Worm (Caenorhabditis elegans): ENCODE measurements around the gene panl-3.

The panl-3 gene

DNA sequence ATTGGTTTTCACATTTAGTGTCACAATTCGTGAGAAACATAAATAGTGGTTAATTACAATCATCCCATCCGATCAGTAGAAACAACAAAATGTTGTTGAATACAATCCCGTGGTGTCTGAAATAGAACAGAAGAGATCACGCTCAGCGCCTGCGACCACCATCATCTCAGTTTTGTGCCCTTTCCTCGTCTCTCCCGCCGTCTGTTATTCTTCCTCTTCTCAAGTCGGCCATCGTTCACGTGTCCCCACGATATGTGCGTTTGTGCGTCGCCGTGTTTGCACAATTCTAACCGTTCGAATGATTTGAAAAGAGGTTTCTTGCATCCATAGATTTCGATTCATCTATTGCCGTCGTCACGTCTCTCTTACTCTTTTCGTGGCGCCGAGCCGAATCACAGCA, at the start of gene panl-3:
TSS of gene panl-3 (plus strand) at position 294 of the 400 bp plus-strand sequence.
- TF ChIP-seq W03F9.2 (tag; optimal IDR thresholded peaks at IDR 0.05) (no peak), him-1 (tag; optimal IDR thresholded peaks at IDR 0.05) (no peak), dao-5 (tag; optimal IDR thresholded peaks at IDR 0.05) (no peak)

DNA sequence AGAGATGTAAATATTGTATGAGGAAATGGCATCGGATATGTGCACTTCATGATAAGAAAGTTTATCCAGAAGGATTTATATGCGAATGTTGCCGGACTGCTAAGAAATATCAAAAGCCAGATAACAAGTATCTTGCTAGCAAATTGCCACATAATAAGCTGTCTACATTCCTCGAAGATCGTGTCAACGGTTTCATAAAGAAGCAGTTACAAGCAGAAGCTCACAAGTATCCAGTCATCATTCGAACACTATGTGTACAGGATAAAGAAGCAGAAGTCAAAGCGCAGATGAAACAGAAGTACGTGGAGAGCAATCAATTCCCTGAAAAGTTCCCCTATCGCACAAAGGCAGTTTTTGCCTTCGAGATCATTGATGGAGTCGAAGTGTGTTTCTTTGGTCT, 48.3 kb upstream of the panl-3 start:
- no peak for TF ChIP-seq dao-5 (tag; optimal IDR thresholded peaks at IDR 0.05)
- no peak for TF ChIP-seq him-1 (tag; optimal IDR thresholded peaks at IDR 0.05)
- TF ChIP-seq W03F9.2 (tag; optimal IDR thresholded peaks at IDR 0.05): no peak

DNA sequence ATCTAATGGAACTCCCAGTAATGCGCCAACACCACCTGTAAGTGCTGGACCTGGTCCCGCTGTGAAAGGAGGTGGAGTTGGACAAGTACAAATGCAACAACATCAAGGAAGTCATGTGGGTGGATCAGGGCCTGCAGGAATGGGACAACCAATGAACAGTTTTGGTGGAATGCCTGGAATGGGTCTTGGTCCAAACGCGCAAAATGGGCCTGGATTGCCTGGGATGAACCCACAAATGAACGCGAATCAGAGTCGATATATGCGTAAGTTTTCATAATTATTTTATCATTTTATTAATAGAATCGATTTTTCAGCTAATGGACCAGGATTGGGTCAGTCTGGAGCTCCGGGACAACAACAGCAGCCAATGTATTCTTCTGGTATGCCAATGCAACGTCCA, 46.5 kb upstream of the panl-3 start:
- TF ChIP-seq dao-5 (tag; optimal IDR thresholded peaks at IDR 0.05): no peak

DNA sequence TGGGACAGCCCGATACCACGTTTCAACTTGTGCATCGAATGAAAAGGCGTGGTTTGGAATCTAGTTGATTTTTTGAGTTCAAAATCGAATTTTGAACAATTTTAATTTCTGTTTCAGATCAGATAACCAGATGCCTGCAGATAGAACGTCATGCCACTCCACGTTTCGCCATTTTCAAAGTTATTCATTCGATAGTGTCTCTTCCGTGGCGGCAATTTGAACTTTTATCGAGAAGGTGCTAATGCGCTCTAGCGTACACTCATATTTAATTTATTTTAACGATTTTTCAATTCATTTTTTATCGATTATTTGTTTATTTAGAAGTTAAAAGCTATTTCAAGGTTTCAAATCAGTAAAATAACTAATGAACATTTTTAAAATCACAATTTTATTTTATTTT, 42.9 kb upstream of the panl-3 start:
- TF ChIP-seq dao-5 (tag; optimal IDR thresholded peaks at IDR 0.05) (no peak), W03F9.2 (tag; optimal IDR thresholded peaks at IDR 0.05) (no peak), him-1 (tag; optimal IDR thresholded peaks at IDR 0.05) (no peak)

ce11 chrIII:9776323-9776722, 42.5 kb upstream of the panl-3 start, which contains the start of gene usp-46:
usp-46 (plus strand) TSS chrIII:9776623.
- TF ChIP-seq W03F9.2 (tag; optimal IDR thresholded peaks at IDR 0.05) (no peak), dao-5 (tag; optimal IDR thresholded peaks at IDR 0.05) (no peak), him-1 (tag; optimal IDR thresholded peaks at IDR 0.05) (no peak)

DNA sequence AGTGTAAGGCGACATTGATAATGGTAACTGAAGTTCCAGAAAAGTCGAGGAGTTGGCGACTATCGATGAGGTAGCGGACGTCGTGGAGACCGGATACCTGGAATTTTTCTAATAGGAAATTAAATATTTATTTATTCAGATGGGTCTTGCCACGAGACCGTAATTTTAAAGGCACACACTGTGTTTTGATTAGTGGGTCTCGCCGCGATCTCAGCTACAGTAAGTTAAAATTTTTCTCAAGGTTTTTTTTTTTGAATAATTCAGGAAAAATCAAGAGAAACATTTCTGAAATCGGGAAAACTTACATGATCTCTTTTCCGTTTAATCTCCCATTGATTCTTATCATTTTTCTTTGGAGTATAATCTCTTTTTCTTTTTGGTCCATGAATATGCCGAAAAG, 39.8 kb upstream of the panl-3 start:
- TF ChIP-seq him-1 (tag; optimal IDR thresholded peaks at IDR 0.05) (no peak), dao-5 (tag; optimal IDR thresholded peaks at IDR 0.05) (no peak), W03F9.2 (tag; optimal IDR thresholded peaks at IDR 0.05) (no peak)

DNA sequence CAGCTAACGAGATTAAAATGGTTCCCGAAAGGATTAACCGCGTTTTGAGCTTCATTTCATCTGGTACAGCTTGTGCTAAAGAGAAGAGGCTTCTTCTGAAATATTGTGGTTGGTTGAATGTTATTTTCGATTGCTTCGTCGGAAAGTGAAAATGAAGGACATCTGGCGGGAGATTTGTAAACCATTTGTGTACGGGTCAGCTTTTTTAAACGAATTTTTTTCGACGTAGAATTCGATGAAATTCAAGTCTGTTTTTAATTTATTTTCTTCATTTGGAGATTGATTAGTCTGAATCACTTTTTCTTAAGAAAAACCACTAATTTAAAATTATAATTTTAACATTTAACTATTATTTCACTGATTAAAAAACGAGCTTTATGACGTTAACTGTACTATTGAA, 38.6 kb upstream of the panl-3 start, which contains the start of gene sqv-3:
TSS of gene sqv-3 (minus strand) at position 101 of the 400 bp plus-strand sequence.
- TF ChIP-seq W03F9.2 (tag; optimal IDR thresholded peaks at IDR 0.05) (no peak), dao-5 (tag; optimal IDR thresholded peaks at IDR 0.05) (no peak), him-1 (tag; optimal IDR thresholded peaks at IDR 0.05) (no peak)

DNA sequence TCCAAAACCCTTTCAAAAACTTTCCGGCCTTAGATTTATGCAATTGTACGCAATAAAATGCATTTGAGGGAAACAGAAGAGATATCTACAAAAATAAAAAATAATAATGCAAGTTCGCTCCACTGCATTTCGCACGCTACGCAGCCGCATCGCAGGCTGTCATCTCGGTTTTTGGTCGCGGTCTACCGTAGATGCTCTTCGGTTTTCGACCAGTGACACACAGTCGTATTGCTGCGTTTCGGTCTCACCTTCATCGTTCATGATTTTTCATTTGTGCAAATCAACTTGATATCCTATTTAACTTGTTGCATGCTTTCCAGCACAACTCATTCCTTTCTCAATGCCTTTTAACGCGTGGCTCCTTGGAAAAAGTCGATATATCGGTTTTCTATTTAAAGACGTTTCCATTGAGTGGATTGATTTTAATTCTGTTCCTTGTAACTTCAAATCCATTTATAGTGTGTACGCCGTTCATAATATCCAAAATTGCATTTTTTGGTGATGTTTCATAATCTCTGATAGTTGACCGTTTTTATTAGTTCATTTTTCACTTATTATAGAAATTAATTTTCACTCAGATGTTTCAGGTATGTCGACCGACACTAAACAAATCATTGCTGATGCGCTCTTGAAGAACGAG, 38.1 kb upstream of the panl-3 start, which contains the start of gene vha-1:
TSS of gene vha-1 (plus strand) at position 590 of the 640 bp plus-strand sequence.
- TF ChIP-seq W03F9.2 (tag; optimal IDR thresholded peaks at IDR 0.05): peak; percentile 87
- TF ChIP-seq him-1 (tag; optimal IDR thresholded peaks at IDR 0.05): peak; percentile 63
- TF ChIP-seq dao-5 (tag; optimal IDR thresholded peaks at IDR 0.05): no peak

ce11 chrIII:9782011-9782436, 36.8 kb upstream of the panl-3 start, which contains the start of gene vha-2:
vha-2 (plus strand) TSS chrIII:9782164.
- TF ChIP-seq dao-5 (tag; optimal IDR thresholded peaks at IDR 0.05) (no peak), him-1 (tag; optimal IDR thresholded peaks at IDR 0.05) (no peak), W03F9.2 (tag; optimal IDR thresholded peaks at IDR 0.05) (no peak)

DNA sequence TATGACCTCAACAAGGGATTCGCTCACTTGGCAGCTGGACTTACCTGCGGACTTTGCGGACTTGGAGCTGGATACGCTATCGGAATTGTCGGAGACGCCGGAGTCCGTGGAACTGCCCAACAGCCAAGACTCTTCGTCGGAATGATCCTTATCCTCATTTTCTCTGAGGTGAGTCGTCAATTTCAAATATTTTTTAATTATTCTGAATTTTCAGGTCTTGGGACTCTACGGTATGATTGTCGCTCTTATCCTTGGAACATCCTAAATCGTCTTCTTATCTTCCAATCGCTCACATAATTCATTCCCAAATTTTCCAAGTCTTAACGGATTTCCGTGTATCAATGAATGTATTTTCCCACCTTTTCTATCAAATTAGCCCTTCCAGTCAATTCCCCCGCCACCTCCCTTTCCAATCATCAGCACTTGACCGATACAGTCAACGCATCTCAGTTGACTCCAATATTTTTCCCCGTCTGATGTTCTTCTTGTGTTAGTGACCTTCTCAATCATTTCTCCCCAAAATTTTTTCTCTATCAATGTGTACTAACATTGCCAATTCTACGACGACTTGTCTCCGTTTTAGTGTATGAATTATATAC, 36.3 kb upstream of the panl-3 start, which contains the start of gene R10E11.6:
TSS of gene R10E11.6 (plus strand) at position 524 of the 599 bp plus-strand sequence.
- TF ChIP-seq dao-5 (tag; optimal IDR thresholded peaks at IDR 0.05) (no peak), him-1 (tag; optimal IDR thresholded peaks at IDR 0.05) (no peak), W03F9.2 (tag; optimal IDR thresholded peaks at IDR 0.05) (no peak)

ce11 chrIII:9783133-9783590, 35.7 kb upstream of the panl-3 start:
- TF ChIP-seq him-1 (tag; optimal IDR thresholded peaks at IDR 0.05) (no peak), dao-5 (tag; optimal IDR thresholded peaks at IDR 0.05) (no peak), W03F9.2 (tag; optimal IDR thresholded peaks at IDR 0.05) (no peak)

DNA sequence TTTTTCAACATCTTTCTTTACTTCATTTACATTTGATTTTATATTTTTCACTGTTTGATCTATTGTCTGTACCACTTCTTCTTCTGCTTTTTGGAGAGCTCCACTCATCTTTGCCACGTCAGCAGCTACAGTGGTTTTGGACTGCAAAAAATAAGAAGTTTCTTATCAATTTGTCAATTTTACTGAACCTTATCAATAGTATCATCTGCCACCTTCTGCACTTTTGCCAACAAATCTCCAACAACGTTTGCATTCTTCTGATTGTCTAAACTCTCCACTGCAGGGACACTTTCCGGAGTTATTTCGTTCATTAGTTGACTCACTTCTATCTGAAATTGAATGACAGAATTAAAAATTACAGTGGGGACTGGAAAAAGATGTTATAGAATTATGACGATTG, 32.1 kb upstream of the panl-3 start:
- TF ChIP-seq him-1 (tag; optimal IDR thresholded peaks at IDR 0.05): no peak
- no peak for TF ChIP-seq dao-5 (tag; optimal IDR thresholded peaks at IDR 0.05)
- TF ChIP-seq W03F9.2 (tag; optimal IDR thresholded peaks at IDR 0.05): no peak

DNA sequence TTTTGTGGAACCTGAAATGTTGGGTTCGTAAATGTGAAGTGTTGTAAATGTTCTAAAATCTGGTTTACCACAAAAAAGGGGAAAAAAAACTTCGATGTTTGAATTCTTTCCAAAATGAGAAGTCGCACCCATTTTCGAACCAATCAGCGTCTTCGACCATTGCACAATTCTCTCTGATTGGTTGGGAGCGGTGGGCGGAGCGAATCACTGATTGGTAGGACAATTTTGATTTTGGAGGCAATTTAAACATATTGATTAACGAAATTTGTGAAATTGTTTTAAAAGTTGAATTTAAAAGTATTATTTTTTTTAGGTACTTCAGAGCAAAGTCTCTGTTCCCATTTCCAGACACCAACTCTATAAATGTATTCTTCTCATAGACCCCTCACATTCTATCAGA, 29.8 kb upstream of the panl-3 start:
- TF ChIP-seq W03F9.2 (tag; optimal IDR thresholded peaks at IDR 0.05): no peak
- no peak for TF ChIP-seq dao-5 (tag; optimal IDR thresholded peaks at IDR 0.05)
- TF ChIP-seq him-1 (tag; optimal IDR thresholded peaks at IDR 0.05): no peak

ce11 chrIII:9789607-9790073, 29.2 kb upstream of the panl-3 start, which contains the start of gene R10E11.5:
R10E11.5 (minus strand) TSS chrIII:9789657.
- TF ChIP-seq dao-5 (tag; optimal IDR thresholded peaks at IDR 0.05) (no peak), W03F9.2 (tag; optimal IDR thresholded peaks at IDR 0.05) (no peak), him-1 (tag; optimal IDR thresholded peaks at IDR 0.05) (no peak)
